Fruit fly (Drosophila melanogaster) whole organism, embryonic: ENCODE data around the gene CG6236.

Experiments used
- Awh ChIP-seq: fragments of 200-800 bp; sonication (Bioruptor generic); IDR thresholded peaks from 2 replicates; pipeline ENCODE4, ENCODE4 v1.3.6; 2022; ENCODE audit warnings: missing biosample characterization, missing genetic modification characterization
- B-H2 ChIP-seq: fragments of 200-800 bp; sonication (Bioruptor generic); optimal IDR thresholded peaks from 2 replicates; lab custom pipeline; 2018; ENCODE audit warnings: missing biosample characterization, mild to moderate bottlenecking, missing genetic modification characterization
- BtbVII ChIP-seq: fragments of 200-800 bp; sonication (Bioruptor generic); optimal IDR thresholded peaks from 3 replicates; lab custom pipeline; 2017; ENCODE audit warnings: missing biosample characterization, mild to moderate bottlenecking, missing genetic modification characterization
- CG1024 ChIP-seq: fragments of 200-800 bp; sonication (Bioruptor generic); IDR thresholded peaks from 2 replicates; pipeline ENCODE4 v1.3.6; 2022; ENCODE audit warnings: missing biosample characterization, missing genetic modification characterization
- CG10267 ChIP-seq: fragments of 200-800 bp; sonication (Bioruptor generic); optimal IDR thresholded peaks from 2 replicates; lab custom pipeline; 2018; ENCODE audit warnings: missing biosample characterization, mild to moderate bottlenecking, missing genetic modification characterization, moderate library complexity
- CG15479 ChIP-seq: fragments of 200-800 bp; sonication (Bioruptor generic); optimal IDR thresholded peaks from 3 replicates; lab custom pipeline; 2019; ENCODE audit warnings: missing biosample characterization, mild to moderate bottlenecking, missing genetic modification characterization, moderate library complexity
- CG16779 ChIP-seq: fragments of 200-800 bp; sonication (Bioruptor generic); IDR thresholded peaks from 2 replicates; pipeline ENCODE4 v1.3.6; 2022; ENCODE audit warnings: missing biosample characterization, missing genetic modification characterization
- CG1832 ChIP-seq: fragments of 200-800 bp; sonication (Bioruptor generic); optimal IDR thresholded peaks from 2 replicates; lab custom pipeline; 2017; ENCODE audit warnings: missing biosample characterization, mild to moderate bottlenecking, missing genetic modification characterization, inconsistent platforms
- CG30020 ChIP-seq: fragments of 200-800 bp; optimal IDR thresholded peaks from 2 replicates; lab custom pipeline; 2019; ENCODE audit warnings: missing biosample characterization, mild to moderate bottlenecking, missing genetic modification characterization, moderate library complexity
- CG30431 ChIP-seq: fragments of 200-800 bp; sonication (Bioruptor generic); optimal IDR thresholded peaks from 2 replicates; lab custom pipeline; 2017; ENCODE audit warnings: missing biosample characterization, missing genetic modification characterization
- CG3065 ChIP-seq: fragments of 200-800 bp; sonication (Bioruptor generic); optimal IDR thresholded peaks from 2 replicates; lab custom pipeline; 2016; ENCODE audit warnings: missing biosample characterization, missing genetic modification characterization
- CG31365 ChIP-seq: fragments of 200-800 bp; sonication (Bioruptor generic); optimal IDR thresholded peaks from 2 replicates; lab custom pipeline; 2018; ENCODE audit warnings: missing biosample characterization, mild to moderate bottlenecking, missing genetic modification characterization
- CG3281 ChIP-seq: fragments of 200-800 bp; sonication (Bioruptor generic); optimal IDR thresholded peaks from 3 replicates; lab custom pipeline; 2017; ENCODE audit warnings: missing biosample characterization, mild to moderate bottlenecking, missing genetic modification characterization
- CG4730 ChIP-seq: fragments of 200-800 bp; sonication (Bioruptor generic); IDR thresholded peaks from 2 replicates; pipeline ENCODE4 v1.3.6; 2022; ENCODE audit warnings: missing biosample characterization, missing genetic modification characterization
- CG5245 ChIP-seq: fragments of 200-800 bp; sonication (Bioruptor generic); optimal IDR thresholded peaks from 3 replicates; lab custom pipeline; 2016; ENCODE audit warnings: missing biosample characterization, missing genetic modification characterization
- CG6175 ChIP-seq: fragments of 200-800 bp; sonication (Bioruptor generic); IDR thresholded peaks from 3 replicates; pipeline ENCODE4 v1.3.6; 2022; ENCODE audit warnings: missing biosample characterization, missing genetic modification characterization
- CG6765 ChIP-seq: fragments of 200-800 bp; sonication (Bioruptor generic); optimal IDR thresholded peaks from 3 replicates; lab custom pipeline; 2017; ENCODE audit warnings: missing biosample characterization, mild to moderate bottlenecking, missing genetic modification characterization
- CG6813 ChIP-seq: fragments of 200-800 bp; sonication (Bioruptor generic); optimal IDR thresholded peaks from 2 replicates; lab custom pipeline; 2017; ENCODE audit warnings: missing biosample characterization, missing genetic modification characterization, mild to moderate bottlenecking, moderate library complexity, missing genetic modification reagents
- CG7928 ChIP-seq: fragments of 200-800 bp; sonication (Bioruptor generic); optimal IDR thresholded peaks from 2 replicates; lab custom pipeline; 2017; ENCODE audit warnings: missing biosample characterization, mild to moderate bottlenecking, missing genetic modification characterization
- CG7963 ChIP-seq: fragments of 200-800 bp; sonication (Bioruptor generic); IDR thresholded peaks from 3 replicates; pipeline ENCODE4 v1.3.6; 2022; ENCODE audit warnings: missing biosample characterization, missing genetic modification characterization; ENCODE audit not compliant: partially characterized antibody
- CG8478 ChIP-seq: fragments of >200 bp; optimal IDR thresholded peaks from 2 replicates; lab custom pipeline; 2018
- Doc2 ChIP-seq: fragments of 200-800 bp; sonication (Bioruptor generic); IDR thresholded peaks from 2 replicates; pipeline ENCODE4 v1.3.6; 2022; ENCODE audit warnings: missing biosample characterization, missing genetic modification characterization
- Dref ChIP-seq: fragments of 200-800 bp; sonication (Bioruptor generic); IDR thresholded peaks from 2 replicates; pipeline ENCODE4 v1.3.6; 2022; ENCODE audit warnings: missing biosample characterization, missing genetic modification characterization
- HLHmδ ChIP-seq: fragments of 200-800 bp; sonication (Bioruptor generic); optimal IDR thresholded peaks from 2 replicates; lab custom pipeline; 2018; ENCODE audit warnings: missing biosample characterization, mild to moderate bottlenecking, missing genetic modification characterization, moderate library complexity
- Hr78 ChIP-seq, 2 experiments: fragments of 200-800 bp in 1 of 2; fragments of >200 bp in 1 of 2; sonication (Bioruptor generic) in 1 of 2; optimal IDR thresholded peaks; 2 replicates each; lab custom pipeline; 2017 to 2019; ENCODE audit warnings: missing biosample characterization in 2 of 2, missing genetic modification characterization in 2 of 2, mild to moderate bottlenecking in 1 of 2, moderate library complexity in 1 of 2
- Myb ChIP-seq: fragments of 200-800 bp; sonication (Bioruptor generic); optimal IDR thresholded peaks from 2 replicates; lab custom pipeline; 2016; ENCODE audit warnings: missing biosample characterization, missing genetic modification characterization
- NfI ChIP-seq: fragments of 200-800 bp; sonication (Bioruptor generic); optimal IDR thresholded peaks from 3 replicates; lab custom pipeline; 2018; ENCODE audit warnings: missing biosample characterization, mild to moderate bottlenecking, missing genetic modification characterization, moderate library complexity
- Oli ChIP-seq: fragments of 200-800 bp; sonication (Bioruptor generic); optimal IDR thresholded peaks from 2 replicates; lab custom pipeline; 2018; ENCODE audit warnings: missing biosample characterization, mild to moderate bottlenecking, missing genetic modification characterization, moderate library complexity
- Scr ChIP-seq: fragments of 200-800 bp; sonication (Bioruptor generic); IDR thresholded peaks from 2 replicates; pipeline ENCODE4 v1.3.6; 2022; ENCODE audit warnings: missing biosample characterization, missing genetic modification characterization; ENCODE audit not compliant: partially characterized antibody
- Ssrp ChIP-seq: fragments of 200-800 bp; sonication (Bioruptor generic); optimal IDR thresholded peaks from 2 replicates; lab custom pipeline; 2018; ENCODE audit warnings: missing biosample characterization, mild to moderate bottlenecking, missing genetic modification characterization, moderate library complexity
- Taf1 ChIP-seq: fragments of 200-800 bp; sonication (Bioruptor generic); IDR thresholded peaks from 2 replicates; pipeline ENCODE4 v1.3.6; 2022; ENCODE audit warnings: missing biosample characterization, missing genetic modification characterization
- ap ChIP-seq: fragments of 200-800 bp; sonication (Bioruptor generic); IDR thresholded peaks from 2 replicates; pipeline ENCODE4 v1.3.6; 2022; ENCODE audit warnings: missing biosample characterization, missing genetic modification characterization
- ase ChIP-seq: fragments of 200-800 bp; sonication (Bioruptor generic); IDR thresholded peaks from 3 replicates; pipeline ENCODE4 v1.3.6; 2022; ENCODE audit warnings: missing biosample characterization, missing genetic modification characterization
- bsh ChIP-seq, 2 experiments: fragments of 200-800 bp; sonication (Bioruptor generic); optimal IDR thresholded peaks; 2 replicates each; lab custom pipeline; 2017 to 2018; ENCODE audit warnings: mild to moderate bottlenecking in 2 of 2, missing biosample characterization in 2 of 2, missing genetic modification characterization in 2 of 2, moderate library complexity in 1 of 2
- chif ChIP-seq, 2 experiments: fragments of 200-800 bp; sonication (Bioruptor generic); optimal IDR thresholded peaks; 3 replicates each; lab custom pipeline; 2016; ENCODE audit warnings: missing biosample characterization in 2 of 2, missing genetic modification characterization in 2 of 2
- crc ChIP-seq: fragments of 200-800 bp; sonication (Bioruptor generic); optimal IDR thresholded peaks from 2 replicates; lab custom pipeline; 2016; ENCODE audit warnings: missing biosample characterization, missing genetic modification characterization
- croc ChIP-seq: fragments of 200-800 bp; sonication (Bioruptor generic); conservative IDR thresholded peaks from 3 replicates; pipeline ENCODE4 v1.3.6; 2022; ENCODE audit warnings: missing biosample characterization, missing genetic modification characterization
- jigr1 ChIP-seq: fragments of 200-800 bp; sonication (Bioruptor generic); IDR thresholded peaks from 3 replicates; pipeline ENCODE4 v1.3.6; 2022; ENCODE audit warnings: missing biosample characterization, missing genetic modification characterization
- klu ChIP-seq: fragments of 200-800 bp; sonication (Bioruptor generic); IDR thresholded peaks from 2 replicates; pipeline ENCODE4 v1.3.6; 2022; ENCODE audit warnings: missing biosample characterization, missing genetic modification characterization
- lola ChIP-seq, 3 experiments: fragments of >200 bp in 2 of 3; fragments of 200-800 bp in 1 of 3; sonication (Bioruptor generic) in 1 of 3; optimal IDR thresholded peaks; 2 replicates each; lab custom pipeline; 2017 to 2019; ENCODE audit warnings: missing biosample characterization in 3 of 3, missing genetic modification characterization in 3 of 3, mild to moderate bottlenecking in 1 of 3, moderate library complexity in 1 of 3
- maf-S ChIP-seq: fragments of 200-800 bp; sonication (Bioruptor generic); optimal IDR thresholded peaks from 2 replicates; lab custom pipeline; 2016; ENCODE audit warnings: missing biosample characterization, missing genetic modification characterization
- mld ChIP-seq: fragments of 200-800 bp; sonication (Bioruptor generic); IDR thresholded peaks from 3 replicates; pipeline ENCODE4 v1.3.6; 2022; ENCODE audit warnings: missing biosample characterization, missing genetic modification characterization; ENCODE audit not compliant: partially characterized antibody
- nau ChIP-seq: fragments of 200-800 bp; sonication (Bioruptor generic); optimal IDR thresholded peaks from 3 replicates; lab custom pipeline; 2017; ENCODE audit warnings: missing biosample characterization, mild to moderate bottlenecking, missing genetic modification characterization, missing genetic modification reagents
- nerfin-1 ChIP-seq: fragments of 200-800 bp; sonication (Bioruptor generic); optimal IDR thresholded peaks from 3 replicates; lab custom pipeline; 2019; ENCODE audit warnings: missing biosample characterization, mild to moderate bottlenecking, missing genetic modification characterization, moderate library complexity
- pho ChIP-seq: fragments of 200-800 bp; sonication (Bioruptor generic); optimal IDR thresholded peaks from 2 replicates; lab custom pipeline; 2016; ENCODE audit warnings: missing biosample characterization, missing genetic modification characterization
- sd ChIP-seq: fragments of 200-800 bp; sonication (Bioruptor generic); optimal IDR thresholded peaks from 3 replicates; lab custom pipeline; 2018; ENCODE audit warnings: missing biosample characterization, mild to moderate bottlenecking, missing genetic modification characterization, moderate library complexity
- unpg ChIP-seq: fragments of 200-800 bp; sonication (Bioruptor generic); optimal IDR thresholded peaks from 3 replicates; lab custom pipeline; 2018; ENCODE audit warnings: missing biosample characterization, mild to moderate bottlenecking, missing genetic modification characterization, moderate library complexity
- wdn ChIP-seq: fragments of 200-800 bp; sonication (Bioruptor generic); IDR thresholded peaks from 2 replicates; pipeline ENCODE4 v1.3.6; 2022; ENCODE audit warnings: missing biosample characterization, missing genetic modification characterization
- zfh2 ChIP-seq: fragments of 200-800 bp; sonication (Bioruptor generic); optimal IDR thresholded peaks from 2 replicates; lab custom pipeline; 2016; ENCODE audit warnings: missing biosample characterization, missing genetic modification characterization

The CG6236 gene

DNA sequence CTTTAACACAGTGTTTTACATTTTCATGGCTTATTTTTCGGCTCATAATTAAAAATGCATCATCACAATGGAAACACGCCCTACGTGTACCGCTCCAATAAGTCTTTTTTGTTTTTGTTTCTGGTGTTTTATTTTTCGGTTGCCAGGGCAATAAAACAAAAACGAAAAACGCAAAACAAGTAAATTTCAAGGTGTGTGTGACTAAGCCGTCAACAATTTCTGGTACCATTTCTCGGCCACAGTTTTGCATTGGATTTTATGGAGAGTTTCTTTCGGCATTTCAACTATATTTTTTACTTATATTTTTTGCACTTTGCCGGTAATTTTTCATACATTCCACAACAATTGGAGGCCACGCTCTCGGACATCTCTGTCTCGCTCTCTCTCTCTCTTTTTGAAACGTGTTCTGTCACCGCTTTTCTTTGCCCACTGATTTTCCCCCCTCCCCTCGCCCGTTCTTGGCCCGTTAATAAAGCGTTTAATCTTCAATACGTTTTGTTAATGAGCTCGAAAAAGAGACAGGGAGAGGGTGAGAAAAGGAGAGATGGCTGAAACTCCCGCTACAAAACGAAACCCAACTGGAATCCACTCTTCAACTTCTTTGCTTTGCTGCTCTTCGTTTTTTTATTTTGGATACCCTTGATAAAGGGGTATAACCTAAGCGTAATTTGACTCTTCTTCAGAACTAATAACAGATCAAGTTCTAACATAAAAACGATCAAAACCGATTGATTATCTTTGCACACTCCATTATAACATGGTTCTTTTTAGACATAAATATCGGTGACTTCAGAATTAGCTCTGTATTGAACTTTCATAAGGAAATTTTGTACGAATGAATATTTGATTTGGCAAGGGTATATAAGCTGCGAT lies 34.8 kb downstream of the CG6236 start (continued):
- TF ChIP-seq Awh (GFP tag; lab: Robert Waterston, UW): peak; percentile 69
- peak; percentile 82 for TF ChIP-seq sd (tag; lab: Kevin White, UChicago)
- no peak for TF ChIP-seq jigr1 (GFP tag; lab: Robert Waterston, UW)
- no peak for TF ChIP-seq maf-S (GFP tag; lab: Kevin White, UChicago)
- no peak for TF ChIP-seq nau
- TF ChIP-seq Doc2 (GFP tag; lab: Robert Waterston, UW): no peak
- peak; percentile 7 for TF ChIP-seq Myb (GFP tag; lab: Kevin White, UChicago)
- no peak for TF ChIP-seq CG30020
- no peak for TF ChIP-seq CG1024
- TF ChIP-seq CG5245: no peak
- TF ChIP-seq Oli: no peak
- no peak for TF ChIP-seq Hr78 (GFP tag; optimal IDR thresholded peaks at IDR 0.05; lab: Kevin White, UChicago)
- TF ChIP-seq croc (GFP tag; lab: Robert Waterston, UW): no peak
- no peak for TF ChIP-seq HLHmδ (GFP tag; lab: Kevin White, UChicago)
- no peak for TF ChIP-seq bsh (GFP tag; optimal IDR thresholded peaks at IDR 0.05; lab: Kevin White, UChicago)
- peak in 1 of 2 experiments; percentile 28 for TF ChIP-seq chif (GFP tag; optimal IDR thresholded peaks at IDR 0.05; lab: Kevin White, UChicago)
- TF ChIP-seq NfI (GFP tag; lab: Kevin White, UChicago): no peak
- peak; percentile 15 for TF ChIP-seq CG6765
- TF ChIP-seq lola (GFP tag; optimal IDR thresholded peaks at IDR 0.05; lab: Kevin White, UChicago): no peak
- TF ChIP-seq nerfin-1: no peak
- no peak for TF ChIP-seq pho
- TF ChIP-seq wdn: no peak
- no peak for TF ChIP-seq CG30431
- no peak for TF ChIP-seq CG1832 (GFP tag; lab: Kevin White, UChicago)
- TF ChIP-seq zfh2 (GFP tag; lab: Kevin White, UChicago): peak; percentile 32
- TF ChIP-seq CG3065 (GFP tag; lab: Kevin White, UChicago): no peak
- no peak for TF ChIP-seq CG7928 (GFP tag; lab: Kevin White, UChicago)
- peak; percentile 43 for TF ChIP-seq CG3281 (GFP tag; lab: Kevin White, UChicago)
- TF ChIP-seq Scr: no peak
- no peak for TF ChIP-seq mld (GFP tag; lab: Robert Waterston, UW)
- no peak for TF ChIP-seq CG8478 (lab: Kevin White, UChicago)
- TF ChIP-seq Ssrp: no peak
- TF ChIP-seq CG10267 (tag; lab: Kevin White, UChicago): no peak
- TF ChIP-seq CG4730 (GFP tag; lab: Robert Waterston, UW): no peak
- TF ChIP-seq ase: no peak
- TF ChIP-seq CG31365: no peak
- TF ChIP-seq CG6175 (GFP tag; lab: Robert Waterston, UW): no peak
- no peak for TF ChIP-seq CG16779 (GFP tag; lab: Robert Waterston, UW)
- TF ChIP-seq crc (GFP tag; lab: Kevin White, UChicago): peak; percentile 11
- TF ChIP-seq BtbVII (GFP tag; lab: Kevin White, UChicago): no peak
- no peak for TF ChIP-seq CG6813
- no peak for TF ChIP-seq ap (GFP tag; lab: Robert Waterston, UW)
- no peak for TF ChIP-seq Dref (GFP tag; lab: Robert Waterston, UW)
- no peak for TF ChIP-seq Taf1 (GFP tag; lab: Robert Waterston, UW)
- TF ChIP-seq CG7963: no peak
- no peak for TF ChIP-seq unpg (GFP tag; lab: Kevin White, UChicago)
- TF ChIP-seq klu (GFP tag; lab: Robert Waterston, UW): no peak
- TF ChIP-seq B-H2: no peak
- no peak for TF ChIP-seq CG15479 (GFP tag; lab: Kevin White, UChicago)
